Worm (Caenorhabditis elegans): ENCODE results near the gene Y47D3A.34.

Y47D3A.34 gene

ce11 chrIII:11234742-11235141 lies at the start of gene Y47D3A.34:
Gene Y47D3A.34 (minus strand): TSS chrIII:11234861.
- TF ChIP-seq ets-7 (tag; optimal IDR thresholded peaks at IDR 0.05), result no peak
- TF ChIP-seq F13C5.2 (tag; optimal IDR thresholded peaks at IDR 0.05), result no peak
- TF ChIP-seq sea-1 (GFP tag; conservative IDR thresholded peaks at IDR 0.05), result no peak
- TF ChIP-seq tbx-11 (GFP tag; IDR thresholded peaks at IDR 0.05), result no peak
- TF ChIP-seq B0310.2 (tag; optimal IDR thresholded peaks at IDR 0.05), result no peak
- TF ChIP-seq aly-1 (tag; optimal IDR thresholded peaks at IDR 0.05), result no peak
- TF ChIP-seq pes-1 (GFP tag; IDR thresholded peaks at IDR 0.05), result no peak
- TF ChIP-seq tra-4 (tag; optimal IDR thresholded peaks at IDR 0.05), result no peak
- TF ChIP-seq scrt-1 (GFP tag; IDR thresholded peaks at IDR 0.05), result no peak
- TF ChIP-seq hnd-1 (tag; optimal IDR thresholded peaks at IDR 0.05), result no peak
- TF ChIP-seq ama-1 (optimal IDR thresholded peaks at IDR 0.05), result no peak
- no peak for TF ChIP-seq flt-1 (GFP tag; IDR thresholded peaks at IDR 0.05)
- TF ChIP-seq ceh-13 (GFP tag; optimal IDR thresholded peaks at IDR 0.05), result no peak
- TF ChIP-seq hmbx-1 (tag; optimal IDR thresholded peaks at IDR 0.05), result no peak
- TF ChIP-seq tbx-37 (GFP tag; conservative IDR thresholded peaks at IDR 0.05), result no peak
- no peak for TF ChIP-seq hmg-4 (GFP tag; optimal IDR thresholded peaks at IDR 0.05)
- no peak for TF ChIP-seq ceh-36 (tag; optimal IDR thresholded peaks at IDR 0.05)

ce11 chrIII:11283648-11284047 lies 49.0 kb upstream of the Y47D3A.34 start:
- TF ChIP-seq sea-1 (GFP tag; conservative IDR thresholded peaks at IDR 0.05) (no peak), ets-7 (tag; optimal IDR thresholded peaks at IDR 0.05) (no peak), ceh-36 (tag; optimal IDR thresholded peaks at IDR 0.05) (no peak), aly-1 (tag; optimal IDR thresholded peaks at IDR 0.05) (no peak), ama-1 (optimal IDR thresholded peaks at IDR 0.05) (no peak), B0310.2 (tag; optimal IDR thresholded peaks at IDR 0.05) (no peak), tra-4 (tag; optimal IDR thresholded peaks at IDR 0.05) (no peak), hmg-4 (GFP tag; optimal IDR thresholded peaks at IDR 0.05) (no peak), hmbx-1 (tag; optimal IDR thresholded peaks at IDR 0.05) (no peak), flt-1 (GFP tag; IDR thresholded peaks at IDR 0.05) (no peak), ceh-13 (GFP tag; optimal IDR thresholded peaks at IDR 0.05) (no peak), tbx-37 (GFP tag; conservative IDR thresholded peaks at IDR 0.05) (no peak), pes-1 (GFP tag; IDR thresholded peaks at IDR 0.05) (no peak), hnd-1 (tag; optimal IDR thresholded peaks at IDR 0.05) (no peak), tbx-11 (GFP tag; IDR thresholded peaks at IDR 0.05) (no peak), F13C5.2 (tag; optimal IDR thresholded peaks at IDR 0.05) (no peak), scrt-1 (GFP tag; IDR thresholded peaks at IDR 0.05) (no peak)

- TF ChIP-seq flt-1 (GFP tag; IDR thresholded peaks at IDR 0.05) (no peak), hmbx-1 (tag; optimal IDR thresholded peaks at IDR 0.05) (no peak), B0310.2 (tag; optimal IDR thresholded peaks at IDR 0.05) (no peak)
Observed at ce11 chrIII:11279954-11280353, 45.3 kb upstream of the Y47D3A.34 start.

ce11 chrIII:11278817-11279216 lies 44.2 kb upstream of the Y47D3A.34 start, which contains the start of gene Y47D3A.21:
Gene Y47D3A.21 (minus strand): TSS chrIII:11278917.
- no peak for TF ChIP-seq F13C5.2 (tag; optimal IDR thresholded peaks at IDR 0.05)
- TF ChIP-seq B0310.2 (tag; optimal IDR thresholded peaks at IDR 0.05), result no peak
- no peak for TF ChIP-seq ama-1 (optimal IDR thresholded peaks at IDR 0.05)
- no peak for TF ChIP-seq tbx-37 (GFP tag; conservative IDR thresholded peaks at IDR 0.05)
- no peak for TF ChIP-seq scrt-1 (GFP tag; IDR thresholded peaks at IDR 0.05)
- TF ChIP-seq flt-1 (GFP tag; IDR thresholded peaks at IDR 0.05), result no peak
- TF ChIP-seq hmbx-1 (tag; optimal IDR thresholded peaks at IDR 0.05), result no peak
- no peak for TF ChIP-seq tbx-11 (GFP tag; IDR thresholded peaks at IDR 0.05)
- no peak for TF ChIP-seq tra-4 (tag; optimal IDR thresholded peaks at IDR 0.05)
- no peak for TF ChIP-seq ets-7 (tag; optimal IDR thresholded peaks at IDR 0.05)
- no peak for TF ChIP-seq ceh-36 (tag; optimal IDR thresholded peaks at IDR 0.05)
- no peak for TF ChIP-seq aly-1 (tag; optimal IDR thresholded peaks at IDR 0.05)
- TF ChIP-seq sea-1 (GFP tag; conservative IDR thresholded peaks at IDR 0.05), result no peak
- no peak for TF ChIP-seq hmg-4 (GFP tag; optimal IDR thresholded peaks at IDR 0.05)
- TF ChIP-seq hnd-1 (tag; optimal IDR thresholded peaks at IDR 0.05), result no peak
- no peak for TF ChIP-seq ceh-13 (GFP tag; optimal IDR thresholded peaks at IDR 0.05)
- no peak for TF ChIP-seq pes-1 (GFP tag; IDR thresholded peaks at IDR 0.05)

ce11 chrIII:11274590-11275116 lies 40.0 kb upstream of the Y47D3A.34 start, which contains the start of gene Y47D3A.20:
Gene Y47D3A.20 (plus strand): TSS chrIII:11275066.
- TF ChIP-seq ceh-36 (tag; optimal IDR thresholded peaks at IDR 0.05) (no peak), hnd-1 (tag; optimal IDR thresholded peaks at IDR 0.05) (no peak), pes-1 (GFP tag; IDR thresholded peaks at IDR 0.05) (no peak), aly-1 (tag; optimal IDR thresholded peaks at IDR 0.05) (no peak)

- TF ChIP-seq hnd-1 (tag; optimal IDR thresholded peaks at IDR 0.05), result no peak
- TF ChIP-seq B0310.2 (tag; optimal IDR thresholded peaks at IDR 0.05), result no peak
- no peak for TF ChIP-seq pes-1 (GFP tag; IDR thresholded peaks at IDR 0.05)
- no peak for TF ChIP-seq flt-1 (GFP tag; IDR thresholded peaks at IDR 0.05)
Observed at ce11 chrIII:11270795-11271194, 36.1 kb upstream of the Y47D3A.34 start, which contains the start of gene obr-1. Gene obr-1 (minus strand): TSS chrIII:11270895.

ce11 chrIII:11269206-11269605 lies 34.5 kb upstream of the Y47D3A.34 start:
- TF ChIP-seq scrt-1 (GFP tag; IDR thresholded peaks at IDR 0.05) (no peak), hmbx-1 (tag; optimal IDR thresholded peaks at IDR 0.05) (no peak), ceh-13 (GFP tag; optimal IDR thresholded peaks at IDR 0.05) (no peak), ceh-36 (tag; optimal IDR thresholded peaks at IDR 0.05) (no peak), pes-1 (GFP tag; IDR thresholded peaks at IDR 0.05) (no peak), aly-1 (tag; optimal IDR thresholded peaks at IDR 0.05) (no peak), B0310.2 (tag; optimal IDR thresholded peaks at IDR 0.05) (no peak), hmg-4 (GFP tag; optimal IDR thresholded peaks at IDR 0.05) (no peak), tra-4 (tag; optimal IDR thresholded peaks at IDR 0.05) (no peak), ama-1 (optimal IDR thresholded peaks at IDR 0.05) (no peak)

- no peak for TF ChIP-seq B0310.2 (tag; optimal IDR thresholded peaks at IDR 0.05)
- no peak for TF ChIP-seq hmg-4 (GFP tag; optimal IDR thresholded peaks at IDR 0.05)
- TF ChIP-seq ceh-13 (GFP tag; optimal IDR thresholded peaks at IDR 0.05), result no peak
- TF ChIP-seq flt-1 (GFP tag; IDR thresholded peaks at IDR 0.05), result no peak
- no peak for TF ChIP-seq tbx-37 (GFP tag; conservative IDR thresholded peaks at IDR 0.05)
- TF ChIP-seq hmbx-1 (tag; optimal IDR thresholded peaks at IDR 0.05), result no peak
- TF ChIP-seq F13C5.2 (tag; optimal IDR thresholded peaks at IDR 0.05), result no peak
- TF ChIP-seq sea-1 (GFP tag; conservative IDR thresholded peaks at IDR 0.05), result no peak
- TF ChIP-seq hnd-1 (tag; optimal IDR thresholded peaks at IDR 0.05), result no peak
Observed at ce11 chrIII:11268532-11268931, 33.9 kb upstream of the Y47D3A.34 start.

All from whole organism, early embryonic.